Fruit fly (Drosophila melanogaster) whole organism, prepupa: Measurements from ENCODE around the gene Las.

Source experiments
- Blimp-1 ChIP-seq: fragments of 200-800 bp; sonication (Bioruptor generic); optimal IDR thresholded peaks from 3 replicates; lab custom pipeline; 2017; ENCODE audit warnings: missing biosample characterization, missing genetic modification characterization, mild to moderate bottlenecking, moderate library complexity, missing genetic modification reagents
- CG3032 ChIP-seq: fragments of 200-800 bp; optimal IDR thresholded peaks from 2 replicates; lab custom pipeline; 2019; ENCODE audit warnings: missing biosample characterization, mild to moderate bottlenecking, missing genetic modification characterization, moderate library complexity
- CG31627 ChIP-seq: fragments of 200-800 bp; sonication (Bioruptor generic); optimal IDR thresholded peaks from 3 replicates; lab custom pipeline; 2016; ENCODE audit warnings: missing biosample characterization, missing genetic modification characterization
- Ets21C ChIP-seq: fragments of 200-800 bp; sonication (Bioruptor generic); optimal IDR thresholded peaks from 3 replicates; lab custom pipeline; 2016; ENCODE audit warnings: missing biosample characterization, missing genetic modification characterization
- Hr4 ChIP-seq: fragments of 200-800 bp; sonication (Bioruptor generic); optimal IDR thresholded peaks from 3 replicates; lab custom pipeline; 2016; ENCODE audit warnings: missing biosample characterization, missing genetic modification characterization

DNA sequence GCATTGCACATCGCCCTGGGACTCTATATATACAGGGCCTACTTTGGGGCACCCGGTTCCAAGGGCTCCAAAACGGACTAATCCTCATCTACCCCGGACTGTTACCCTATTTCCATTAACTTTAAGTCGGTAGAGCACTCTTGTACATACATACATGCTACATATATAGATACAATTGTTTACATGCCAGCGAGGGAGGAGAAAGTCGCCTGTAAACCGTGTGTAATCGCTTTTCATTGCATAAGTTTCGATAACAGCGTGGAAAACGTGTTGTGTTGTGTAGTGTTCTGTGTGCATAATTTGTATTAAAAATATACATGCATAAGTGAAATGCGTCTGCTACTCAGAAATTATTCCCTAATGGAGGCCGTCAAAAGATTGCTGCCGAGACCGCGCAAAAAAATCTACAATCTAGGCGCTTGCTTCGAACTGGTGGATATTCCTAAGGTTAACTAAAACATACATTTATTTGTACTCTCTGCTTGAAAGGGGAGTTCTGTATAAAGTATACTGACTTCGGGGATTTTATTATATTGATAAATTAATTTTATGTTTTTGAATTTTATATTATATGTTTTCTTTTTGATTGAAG is 42.1 kb upstream of the Las start, which contains the start of gene isoQC:
- TF ChIP-seq CG3032 (tag; lab: Kevin White, UChicago) (no peak), CG31627 (GFP tag; lab: Kevin White, UChicago) (no peak), Ets21C (GFP tag; lab: Kevin White, UChicago) (no peak), Blimp-1 (GFP tag; lab: Kevin White, UChicago) (no peak), Hr4 (GFP tag; lab: Kevin White, UChicago) (no peak)
